Fruit fly (Drosophila melanogaster) whole organism, embryonic: ENCODE measurements around the gene CG33299.

ENCODE experiments used
- Adf1 ChIP-seq: fragments of 200-800 bp; sonication (Bioruptor generic); IDR thresholded peaks from 2 replicates; pipeline ENCODE4 v1.3.6; 2022; ENCODE audit warnings: missing biosample characterization, missing genetic modification characterization
- Atf3 ChIP-seq: fragments of 200-800 bp; sonication (Bioruptor generic); optimal IDR thresholded peaks from 3 replicates; lab custom pipeline; 2016; ENCODE audit warnings: missing biosample characterization, missing genetic modification characterization
- Bgb ChIP-seq: fragments of 200-800 bp; sonication (Bioruptor generic); IDR thresholded peaks from 2 replicates; pipeline ENCODE4 v1.3.6; 2022; ENCODE audit warnings: missing biosample characterization, missing genetic modification characterization; ENCODE audit not compliant: partially characterized antibody
- CG11504 ChIP-seq: fragments of 200-800 bp; sonication (Bioruptor generic); optimal IDR thresholded peaks from 3 replicates; lab custom pipeline; 2019; ENCODE audit warnings: missing biosample characterization, mild to moderate bottlenecking, missing genetic modification characterization, moderate library complexity
- CG14710 ChIP-seq: fragments of 200-800 bp; sonication (Bioruptor generic); optimal IDR thresholded peaks from 3 replicates; lab custom pipeline; 2019; ENCODE audit warnings: missing biosample characterization, mild to moderate bottlenecking, missing genetic modification characterization, moderate library complexity
- CG1529 ChIP-seq: fragments of 200-800 bp; sonication (Bioruptor generic); optimal IDR thresholded peaks from 3 replicates; lab custom pipeline; 2018; ENCODE audit warnings: missing biosample characterization, missing genetic modification characterization
- CG1647 ChIP-seq: fragments of 200-800 bp; sonication (Bioruptor generic); optimal IDR thresholded peaks from 3 replicates; lab custom pipeline; 2016; ENCODE audit warnings: missing biosample characterization, missing genetic modification characterization
- CG16813 ChIP-seq: fragments of 200-800 bp; sonication (Bioruptor generic); IDR thresholded peaks from 3 replicates; pipeline ENCODE4 v1.3.6; 2022; ENCODE audit warnings: missing biosample characterization, missing genetic modification characterization; ENCODE audit not compliant: partially characterized antibody
- CG18619 ChIP-seq: fragments of 200-800 bp; sonication (Bioruptor generic); optimal IDR thresholded peaks from 3 replicates; lab custom pipeline; 2017; ENCODE audit warnings: missing biosample characterization, mild to moderate bottlenecking, missing genetic modification characterization
- CG30403 ChIP-seq: fragments of 200-800 bp; sonication (Bioruptor generic); optimal IDR thresholded peaks from 3 replicates; lab custom pipeline; 2016; ENCODE audit warnings: missing biosample characterization, missing genetic modification characterization
- CG3065 ChIP-seq: fragments of 200-800 bp; sonication (Bioruptor generic); optimal IDR thresholded peaks from 2 replicates; lab custom pipeline; 2016; ENCODE audit warnings: missing biosample characterization, missing genetic modification characterization
- CG32532 ChIP-seq: fragments of 200-800 bp; sonication (Bioruptor generic); IDR thresholded peaks from 2 replicates; pipeline ENCODE4 v1.3.6; 2022; ENCODE audit warnings: missing biosample characterization, missing genetic modification characterization
- CG33557 ChIP-seq: fragments of 200-800 bp; sonication (Bioruptor generic); optimal IDR thresholded peaks from 2 replicates; lab custom pipeline; 2019; ENCODE audit warnings: missing biosample characterization, mild to moderate bottlenecking, missing genetic modification characterization, moderate library complexity
- CG43689 ChIP-seq: fragments of 200-800 bp; sonication (Bioruptor generic); IDR thresholded peaks from 2 replicates; pipeline ENCODE4 v1.3.6; 2022; ENCODE audit warnings: missing biosample characterization, missing genetic modification characterization
- CG4424 ChIP-seq: fragments of 200-800 bp; sonication (Bioruptor generic); optimal IDR thresholded peaks from 3 replicates; lab custom pipeline; 2016; ENCODE audit warnings: missing biosample characterization, missing genetic modification characterization
- CG6272 ChIP-seq: fragments of 200-800 bp; sonication (Bioruptor generic); IDR thresholded peaks from 2 replicates; pipeline ENCODE4 v1.3.6; 2022; ENCODE audit warnings: missing biosample characterization, missing genetic modification characterization
- CG6683 ChIP-seq: fragments of 200-800 bp; sonication (Bioruptor generic); optimal IDR thresholded peaks from 2 replicates; lab custom pipeline; 2017; ENCODE audit warnings: missing biosample characterization, mild to moderate bottlenecking, missing genetic modification characterization, missing genetic modification reagents
- Dref ChIP-seq: fragments of 200-800 bp; sonication (Bioruptor generic); IDR thresholded peaks from 2 replicates; pipeline ENCODE4 v1.3.6; 2022; ENCODE audit warnings: missing biosample characterization, missing genetic modification characterization
- E2f2 ChIP-seq: fragments of 200-800 bp; sonication (Bioruptor generic); IDR thresholded peaks from 2 replicates; pipeline ENCODE4 v1.3.6; 2022; ENCODE audit warnings: missing biosample characterization, missing genetic modification characterization
- Eip74EF ChIP-seq, 2 experiments: fragments of 200-800 bp in 1 of 2; fragments of >200 bp in 1 of 2; sonication (Bioruptor generic) in 1 of 2; optimal IDR thresholded peaks; 2 replicates each; lab custom pipeline; 2017 to 2019; ENCODE audit warnings: missing biosample characterization in 2 of 2, missing genetic modification characterization in 2 of 2, mild to moderate bottlenecking in 1 of 2, moderate library complexity in 1 of 2
- Elba2 ChIP-seq: fragments of 200-800 bp; sonication (Bioruptor generic); optimal IDR thresholded peaks from 3 replicates; lab custom pipeline; 2016; ENCODE audit warnings: missing biosample characterization, missing genetic modification characterization
- Gug ChIP-seq: fragments of 200-800 bp; sonication (Bioruptor generic); IDR thresholded peaks from 4 replicates; pipeline ENCODE4 v1.3.6; 2022; ENCODE audit warnings: missing biosample characterization, missing genetic modification characterization
- HmgZ ChIP-seq: fragments of 200-800 bp; sonication (Bioruptor generic); optimal IDR thresholded peaks from 2 replicates; lab custom pipeline; 2018; ENCODE audit warnings: missing biosample characterization, mild to moderate bottlenecking, missing genetic modification characterization
- NC2α ChIP-seq: fragments of 200-800 bp; sonication (Bioruptor generic); optimal IDR thresholded peaks from 2 replicates; lab custom pipeline; 2016; ENCODE audit warnings: missing biosample characterization, missing genetic modification characterization
- PHDP ChIP-seq: fragments of 200-800 bp; sonication (Bioruptor generic); optimal IDR thresholded peaks from 3 replicates; lab custom pipeline; 2018; ENCODE audit warnings: missing biosample characterization, mild to moderate bottlenecking, missing genetic modification characterization, moderate library complexity
- Poxn ChIP-seq: fragments of 200-800 bp; sonication (Bioruptor generic); IDR thresholded peaks from 2 replicates; pipeline ENCODE4 v1.3.6; 2022; ENCODE audit warnings: missing biosample characterization, missing genetic modification characterization
- Sox100B ChIP-seq: fragments of 200-800 bp; sonication (Bioruptor generic); optimal IDR thresholded peaks from 3 replicates; lab custom pipeline; 2018; ENCODE audit warnings: missing biosample characterization, mild to moderate bottlenecking, missing genetic modification characterization
- Stat92E ChIP-seq, 3 experiments: fragments of >200 bp in 2 of 3; fragments of 200-800 bp in 1 of 3; sonication (Bioruptor generic) in 1 of 3; optimal IDR thresholded peaks; 2 replicates each; lab custom pipeline; 2017 to 2019; ENCODE audit warnings: missing biosample characterization in 3 of 3, missing genetic modification characterization in 3 of 3, mild to moderate bottlenecking in 1 of 3, moderate library complexity in 1 of 3
- az2 ChIP-seq: fragments of 200-800 bp; sonication (Bioruptor generic); optimal IDR thresholded peaks from 3 replicates; lab custom pipeline; 2016; ENCODE audit warnings: missing biosample characterization, missing genetic modification characterization
- cad ChIP-seq: fragments of >200 bp; optimal IDR thresholded peaks from 2 replicates; lab custom pipeline; 2017; ENCODE audit warnings: missing biosample characterization, missing genetic modification characterization
- cas ChIP-seq: fragments of 200-800 bp; sonication (Bioruptor generic); IDR thresholded peaks from 2 replicates; pipeline ENCODE4 v1.3.6; 2022; ENCODE audit warnings: missing biosample characterization, missing genetic modification characterization
- ftz-f1 ChIP-seq: fragments of 200-800 bp; sonication (Bioruptor generic); optimal IDR thresholded peaks from 2 replicates; lab custom pipeline; 2016; ENCODE audit warnings: missing biosample characterization, missing genetic modification characterization
- grau ChIP-seq: fragments of 200-800 bp; optimal IDR thresholded peaks from 3 replicates; lab custom pipeline; 2019; ENCODE audit warnings: missing biosample characterization, mild to moderate bottlenecking, missing genetic modification characterization, moderate library complexity
- hb ChIP-seq: fragments of 200-800 bp; sonication (Bioruptor generic); IDR thresholded peaks from 3 replicates; pipeline ENCODE4 v1.3.6; 2022; ENCODE audit warnings: missing biosample characterization, missing genetic modification characterization; ENCODE audit not compliant: partially characterized antibody
- insv ChIP-seq, 2 experiments: fragments of 200-800 bp; sonication (Bioruptor generic); optimal IDR thresholded peaks; 3 replicates each; lab custom pipeline; 2016 to 2018; ENCODE audit warnings: missing biosample characterization in 2 of 2, missing genetic modification characterization in 2 of 2
- inv ChIP-seq: fragments of 200-800 bp; sonication (Bioruptor generic); IDR thresholded peaks from 2 replicates; pipeline ENCODE4 v1.3.6; 2022; ENCODE audit warnings: missing biosample characterization, missing genetic modification characterization; ENCODE audit not compliant: partially characterized antibody
- jing ChIP-seq: fragments of 200-800 bp; sonication (Bioruptor generic); optimal IDR thresholded peaks from 2 replicates; lab custom pipeline; 2018; ENCODE audit warnings: missing biosample characterization, mild to moderate bottlenecking, missing genetic modification characterization
- nau ChIP-seq: fragments of 200-800 bp; sonication (Bioruptor generic); optimal IDR thresholded peaks from 3 replicates; lab custom pipeline; 2017; ENCODE audit warnings: missing biosample characterization, mild to moderate bottlenecking, missing genetic modification characterization, missing genetic modification reagents
- pan ChIP-seq, 4 experiments: fragments of >200 bp in 3 of 4; fragments of 200-800 bp in 1 of 4; sonication (Bioruptor generic) in 1 of 4; optimal IDR thresholded peaks in 3 of 4; IDR thresholded peaks in 1 of 4; 2 replicates each; pipeline versions ENCODE4 v1.3.6 to Lab custom; 2017 to 2022; ENCODE audit warnings: missing biosample characterization in 2 of 4, missing genetic modification characterization in 2 of 4, mixed read lengths in 1 of 4
- pho ChIP-seq: fragments of 200-800 bp; sonication (Bioruptor generic); optimal IDR thresholded peaks from 2 replicates; lab custom pipeline; 2016; ENCODE audit warnings: missing biosample characterization, missing genetic modification characterization
- sens-2 ChIP-seq: fragments of 200-800 bp; sonication (Bioruptor generic); IDR thresholded peaks from 2 replicates; pipeline ENCODE4 v1.3.6; 2022; ENCODE audit warnings: missing biosample characterization, missing genetic modification characterization
- shn ChIP-seq: fragments of 200-800 bp; sonication (Bioruptor generic); optimal IDR thresholded peaks from 3 replicates; lab custom pipeline; 2016; ENCODE audit warnings: missing biosample characterization, missing genetic modification characterization
- sob ChIP-seq: fragments of 200-800 bp; sonication (Bioruptor generic); IDR thresholded peaks from 2 replicates; pipeline ENCODE4 v1.3.6; 2022; ENCODE audit warnings: missing biosample characterization, missing genetic modification characterization
- sqz ChIP-seq: fragments of 200-800 bp; sonication (Bioruptor generic); optimal IDR thresholded peaks from 3 replicates; lab custom pipeline; 2018; ENCODE audit warnings: missing biosample characterization, mild to moderate bottlenecking, missing genetic modification characterization
- stc ChIP-seq: fragments of 200-800 bp; sonication (Bioruptor generic); IDR thresholded peaks from 2 replicates; pipeline ENCODE4 v1.3.6; 2022; ENCODE audit warnings: missing biosample characterization, missing genetic modification characterization
- stwl ChIP-seq: fragments of 200-800 bp; sonication (Bioruptor generic); optimal IDR thresholded peaks from 3 replicates; lab custom pipeline; 2018; ENCODE audit warnings: missing biosample characterization, mild to moderate bottlenecking, missing genetic modification characterization, moderate library complexity
- toy ChIP-seq: fragments of 200-800 bp; sonication (Bioruptor generic); IDR thresholded peaks from 2 replicates; pipeline ENCODE4 v1.3.6; 2022; ENCODE audit warnings: missing biosample characterization, missing genetic modification characterization
- tup ChIP-seq: fragments of 200-800 bp; sonication (Bioruptor generic); optimal IDR thresholded peaks from 2 replicates; lab custom pipeline; 2016; ENCODE audit warnings: missing biosample characterization, mild to moderate bottlenecking, missing genetic modification characterization, moderate library complexity
- tx ChIP-seq: fragments of 200-800 bp; sonication (Bioruptor generic); optimal IDR thresholded peaks from 2 replicates; lab custom pipeline; 2016; ENCODE audit warnings: missing biosample characterization, missing genetic modification characterization
- z ChIP-seq: fragments of 200-800 bp; sonication (Bioruptor generic); IDR thresholded peaks from 3 replicates; pipeline ENCODE4 v1.3.6; 2022; ENCODE audit warnings: missing biosample characterization, missing genetic modification characterization

Gene CG33299

DNA sequence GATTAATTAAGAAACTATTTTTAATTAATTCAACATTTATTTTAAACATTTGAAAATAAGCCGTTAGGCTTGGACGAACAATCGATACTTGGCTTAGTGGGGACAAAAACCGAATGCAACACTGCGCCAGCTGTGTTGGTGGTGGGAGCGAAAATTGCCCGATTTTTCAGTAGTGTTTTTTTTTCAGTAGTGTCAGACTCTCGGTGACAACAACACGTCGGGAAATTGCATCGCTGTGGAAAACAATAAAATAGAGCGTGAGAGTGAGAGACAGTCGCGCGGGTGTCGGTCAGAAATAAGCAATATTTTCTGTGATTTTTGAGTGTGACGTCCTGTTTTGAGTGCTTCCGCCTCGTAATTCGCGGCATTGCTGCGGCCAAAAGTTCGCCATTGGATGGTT, 39.7 kb upstream of the CG33299 start (continued):
- peak; percentile 54 for TF ChIP-seq CG30403 (GFP tag; lab: Kevin White, UChicago)
- TF ChIP-seq hb (GFP tag; lab: Robert Waterston, UW): peak; percentile 60; the same call in 1 of the 3 replicates
- TF ChIP-seq Eip74EF (GFP tag; optimal IDR thresholded peaks at IDR 0.05; lab: Kevin White, UChicago): peak in 1 of 2 experiments; percentile 31
- no peak for TF ChIP-seq CG18619 (GFP tag; lab: Kevin White, UChicago)
- peak; percentile 72; the same call in 2 of the 3 replicates for TF ChIP-seq z
- TF ChIP-seq CG6683 (GFP tag; lab: Kevin White, UChicago): no peak
- no peak for TF ChIP-seq jing (GFP tag; lab: Kevin White, UChicago)
- TF ChIP-seq Elba2 (GFP tag; lab: Kevin White, UChicago): no peak
- no peak for TF ChIP-seq Sox100B (GFP tag; lab: Kevin White, UChicago)
- TF ChIP-seq sens-2 (GFP tag; lab: Robert Waterston, UW): 0 out of 2 replicates have a peak, but pooled peaks have one; percentile 38
- no peak for TF ChIP-seq CG43689 (GFP tag; lab: Robert Waterston, UW)
- no peak for TF ChIP-seq Poxn (GFP tag; lab: Robert Waterston, UW)
- peak; percentile 61 for TF ChIP-seq CG11504 (tag; lab: Kevin White, UChicago)
- peak; percentile 88 for TF ChIP-seq HmgZ
- peak; percentile 75 for TF ChIP-seq CG32532
- TF ChIP-seq pan (optimal IDR thresholded peaks at IDR 0.05; lab: Kevin White, UChicago): no peak
- peak in 1 of 2 experiments; percentile 56 for TF ChIP-seq pan (GFP tag; optimal IDR thresholded peaks at IDR 0.05 in 1 of 2, IDR thresholded peaks at IDR 0.05 in 1 of 2)
- TF ChIP-seq shn (GFP tag; lab: Kevin White, UChicago): peak; percentile 63
- no peak for TF ChIP-seq tup (GFP tag; lab: Kevin White, UChicago)
- no peak for TF ChIP-seq Atf3
- no peak for TF ChIP-seq CG1647 (GFP tag; lab: Kevin White, UChicago)
- TF ChIP-seq ftz-f1 (GFP tag; lab: Kevin White, UChicago): peak; percentile 46
- TF ChIP-seq CG4424: peak; percentile 21
- TF ChIP-seq grau (tag; lab: Kevin White, UChicago): peak; percentile 19
- TF ChIP-seq Gug (GFP tag; lab: Robert Waterston, UW): peak; percentile 37; the same call in 2 of the 4 replicates
- TF ChIP-seq nau (GFP tag; lab: Kevin White, UChicago): no peak
- TF ChIP-seq cad: no peak
- TF ChIP-seq E2f2: peak; percentile 86
- peak; percentile 73 for TF ChIP-seq CG16813 (GFP tag; lab: Robert Waterston, UW)
- peak; percentile 20 for TF ChIP-seq NC2α (GFP tag; lab: Kevin White, UChicago)
- peak; percentile 52 for TF ChIP-seq stc (GFP tag; lab: Robert Waterston, UW)
- TF ChIP-seq pho (GFP tag; lab: Kevin White, UChicago): peak; percentile 21
- peak; percentile 11 for TF ChIP-seq CG33557 (GFP tag; lab: Kevin White, UChicago)
- TF ChIP-seq cas (GFP tag; lab: Robert Waterston, UW): 0 out of 2 replicates have a peak, but pooled peaks have one; percentile 38
- peak; percentile 71 for TF ChIP-seq stwl (tag; lab: Kevin White, UChicago)
- peak; percentile 45; the same call in 1 of the 2 replicates for TF ChIP-seq Adf1 (GFP tag; lab: Robert Waterston, UW)
- peak; percentile 5 for TF ChIP-seq PHDP (tag; lab: Kevin White, UChicago)
- TF ChIP-seq Bgb (GFP tag; lab: Robert Waterston, UW): peak; percentile 94
- peak in 1 of 2 experiments; percentile 35 for TF ChIP-seq insv (GFP tag; optimal IDR thresholded peaks at IDR 0.05; lab: Kevin White, UChicago)
- peak; percentile 64 for TF ChIP-seq CG14710 (tag; lab: Kevin White, UChicago)
- peak; percentile 63 for TF ChIP-seq inv
- no peak for TF ChIP-seq CG3065 (GFP tag; lab: Kevin White, UChicago)
- TF ChIP-seq Stat92E (GFP tag; optimal IDR thresholded peaks at IDR 0.05; lab: Kevin White, UChicago): no peak
- TF ChIP-seq sob (GFP tag; lab: Robert Waterston, UW): peak; percentile 82
- TF ChIP-seq tx: peak; percentile 12
- peak; percentile 6; the same call in 1 of the 2 replicates for TF ChIP-seq CG6272 (GFP tag; lab: Robert Waterston, UW)
- TF ChIP-seq Dref (GFP tag; lab: Robert Waterston, UW): peak; percentile 99
- TF ChIP-seq sqz (GFP tag; lab: Kevin White, UChicago): peak; percentile 83
- no peak for TF ChIP-seq toy (GFP tag; lab: Robert Waterston, UW)
- no peak for TF ChIP-seq CG1529
- peak; percentile 21 for TF ChIP-seq az2 (GFP tag; lab: Kevin White, UChicago)
